Worm (Caenorhabditis elegans) whole organism, L1 larva: ENCODE results near the gene lgc-39.

Experiments
- C04F5.9 ChIP-seq: sonication (generic microtip); optimal IDR thresholded peaks from 2 replicates; lab custom pipeline; 2016; ENCODE audit warnings: missing genetic modification characterization, missing compliant biosample characterization
- C16A3.4 ChIP-seq: fragments of 150-350 bp; optimal IDR thresholded peaks from 2 replicates; lab custom pipeline; 2014; ENCODE audit warnings: missing biosample characterization, missing genetic modification characterization
- Y116A8C.19 ChIP-seq: sonication (generic microtip); optimal IDR thresholded peaks from 2 replicates; lab custom pipeline; 2016; ENCODE audit warnings: missing compliant biosample characterization, missing genetic modification characterization, borderline replicate concordance
- aha-1 ChIP-seq: fragments of 150-350 bp; optimal IDR thresholded peaks from 2 replicates; lab custom pipeline; 2014; ENCODE audit warnings: missing biosample characterization, missing genetic modification characterization
- aly-2 ChIP-seq: fragments of 150-350 bp; optimal IDR thresholded peaks from 2 replicates; lab custom pipeline; 2014; ENCODE audit warnings: missing biosample characterization, missing genetic modification characterization
- ama-1 ChIP-seq: fragments of 150-350 bp; optimal IDR thresholded peaks from 2 replicates; lab custom pipeline; 2014
- ceh-82 ChIP-seq, 3 experiments: fragments of 150-350 bp in 1 of 3; sonication (generic microtip) in 2 of 3; optimal IDR thresholded peaks; 2 replicates each; lab custom pipeline; 2014 to 2017; ENCODE audit warnings: missing biosample characterization in 3 of 3, missing genetic modification characterization in 3 of 3
- ceh-90 ChIP-seq: sonication (generic microtip); optimal IDR thresholded peaks from 2 replicates; lab custom pipeline; 2016; ENCODE audit warnings: missing genetic modification characterization, missing compliant biosample characterization
- dpl-1 ChIP-seq, 3 experiments: fragments of 150-350 bp in 2 of 3; sonication (generic microtip) in 1 of 3; optimal IDR thresholded peaks; 2 replicates each; lab custom pipeline; 2014 to 2017; ENCODE audit warnings: missing biosample characterization in 3 of 3, missing genetic modification characterization in 3 of 3, missing genetic modification reagents in 3 of 3
- dsc-1 ChIP-seq: sonication (generic microtip); optimal IDR thresholded peaks from 2 replicates; lab custom pipeline; 2016; ENCODE audit warnings: mild to moderate bottlenecking, missing genetic modification characterization, missing compliant biosample characterization
- efl-1 ChIP-seq, 4 experiments: fragments of 150-350 bp; optimal IDR thresholded peaks in 3 of 4; peaks in 1 of 4; 1 replicate in 1 of 4; 2 replicates in 3 of 4; lab custom pipeline; 2014; ENCODE audit warnings: missing biosample characterization in 2 of 4, missing genetic modification characterization in 2 of 4, missing genetic modification reagents in 2 of 4
- egl-27 ChIP-seq, 2 experiments: fragments of 150-350 bp in 1 of 2; sonication (generic microtip); optimal IDR thresholded peaks; 3 replicates each; lab custom pipeline; 2017 to 2018; ENCODE audit warnings: missing biosample characterization in 2 of 2, missing genetic modification characterization in 2 of 2, missing genetic modification reagents in 2 of 2
- elt-2 ChIP-seq: sonication (generic microtip); optimal IDR thresholded peaks from 2 replicates; lab custom pipeline; 2016; ENCODE audit warnings: missing genetic modification characterization, mild to moderate bottlenecking, inconsistent platforms, missing compliant biosample characterization, missing genetic modification reagents
- ets-5 ChIP-seq: fragments of 200-800 bp; sonication (Bioruptor generic); IDR thresholded peaks from 2 replicates; pipeline ENCODE4 v1.3.6; 2022; ENCODE audit warnings: missing genetic modification characterization, missing compliant biosample characterization
- fkh-8 ChIP-seq: sonication (generic microtip); optimal IDR thresholded peaks from 2 replicates; lab custom pipeline; 2016; ENCODE audit warnings: mild to moderate bottlenecking, missing genetic modification characterization, missing compliant biosample characterization
- fos-1 ChIP-seq: fragments of 150-350 bp; optimal IDR thresholded peaks from 2 replicates; lab custom pipeline; 2014; ENCODE audit warnings: missing biosample characterization, missing genetic modification characterization
- grh-1 ChIP-seq: fragments of 200-800 bp; sonication (Bioruptor generic); IDR thresholded peaks from 2 replicates; pipeline ENCODE4 v1.3.6; 2022; ENCODE audit warnings: missing genetic modification reagents, missing genetic modification characterization, missing compliant biosample characterization
- hlh-4 ChIP-seq: sonication (generic microtip); optimal IDR thresholded peaks from 2 replicates; lab custom pipeline; 2016; ENCODE audit warnings: mild to moderate bottlenecking, missing genetic modification characterization, missing compliant biosample characterization
- irx-1 ChIP-seq: sonication (generic microtip); optimal IDR thresholded peaks from 2 replicates; lab custom pipeline; 2016; ENCODE audit warnings: missing genetic modification characterization, missing compliant biosample characterization
- isw-1 ChIP-seq: fragments of 200-800 bp; sonication (Bioruptor generic); IDR thresholded peaks from 2 replicates; pipeline ENCODE4 v1.3.6; 2022; ENCODE audit warnings: missing genetic modification characterization, missing compliant biosample characterization
- lin-14 ChIP-seq: fragments of 200-800 bp; sonication (Bioruptor generic); optimal IDR thresholded peaks from 2 replicates; lab custom pipeline; 2018; ENCODE audit warnings: mild to moderate bottlenecking, missing genetic modification characterization, moderate library complexity, missing compliant biosample characterization
- lin-35 ChIP-seq, 2 experiments: fragments of 150-350 bp; optimal IDR thresholded peaks; 2 replicates each; lab custom pipeline; 2014; ENCODE audit warnings: missing biosample characterization in 2 of 2, missing genetic modification characterization in 2 of 2, missing genetic modification reagents in 2 of 2
- lin-39 ChIP-seq: fragments of 150-350 bp; optimal IDR thresholded peaks from 2 replicates; lab custom pipeline; 2014; ENCODE audit warnings: missing biosample characterization, missing genetic modification reagents, missing genetic modification characterization
- lsy-2 ChIP-seq, 2 experiments: fragments of 150-350 bp; optimal IDR thresholded peaks; 2 replicates each; lab custom pipeline; 2014; ENCODE audit warnings: missing biosample characterization in 2 of 2, missing genetic modification characterization in 2 of 2
- mdl-1 ChIP-seq, 2 experiments: fragments of 150-350 bp; optimal IDR thresholded peaks; 2 replicates each; lab custom pipeline; 2014 to 2017; ENCODE audit warnings: missing biosample characterization in 2 of 2, missing genetic modification characterization in 2 of 2, inconsistent platforms in 1 of 2
- mep-1 ChIP-seq: fragments of 150-350 bp; optimal IDR thresholded peaks from 2 replicates; lab custom pipeline; 2014; ENCODE audit warnings: missing biosample characterization, missing genetic modification characterization
- nhr-11 ChIP-seq: fragments of 150-350 bp; optimal IDR thresholded peaks from 2 replicates; lab custom pipeline; 2014; ENCODE audit warnings: missing biosample characterization, missing genetic modification characterization
- nhr-12 ChIP-seq: sonication (generic microtip); optimal IDR thresholded peaks from 2 replicates; lab custom pipeline; 2017; ENCODE audit warnings: missing biosample characterization, missing genetic modification characterization
- nhr-28 ChIP-seq: fragments of 150-350 bp; optimal IDR thresholded peaks from 2 replicates; lab custom pipeline; 2014; ENCODE audit warnings: missing biosample characterization, missing genetic modification characterization
- nhr-71 ChIP-seq: sonication (generic microtip); optimal IDR thresholded peaks from 2 replicates; lab custom pipeline; 2016; ENCODE audit warnings: mild to moderate bottlenecking, missing genetic modification characterization, moderate library complexity, missing compliant biosample characterization
- nhr-84 ChIP-seq: sonication (generic microtip); optimal IDR thresholded peaks from 2 replicates; lab custom pipeline; 2017; ENCODE audit warnings: missing biosample characterization, missing genetic modification characterization
- nhr-90 ChIP-seq: sonication (generic microtip); optimal IDR thresholded peaks from 2 replicates; lab custom pipeline; 2016; ENCODE audit warnings: mild to moderate bottlenecking, missing genetic modification characterization, missing compliant biosample characterization; ENCODE audit not compliant: poor library complexity
- sox-4 ChIP-seq: sonication (generic microtip); optimal IDR thresholded peaks from 2 replicates; lab custom pipeline; 2016; ENCODE audit warnings: missing genetic modification characterization, missing compliant biosample characterization
- sup-37 ChIP-seq: fragments of 200-800 bp; sonication (Bioruptor generic); optimal IDR thresholded peaks from 2 replicates; lab custom pipeline; 2018; ENCODE audit warnings: mild to moderate bottlenecking, missing genetic modification characterization, missing compliant biosample characterization
- unc-86 ChIP-seq: sonication (generic microtip); optimal IDR thresholded peaks from 2 replicates; lab custom pipeline; 2016; ENCODE audit warnings: missing genetic modification characterization, missing compliant biosample characterization
- vab-15 ChIP-seq: sonication (generic microtip); optimal IDR thresholded peaks from 2 replicates; lab custom pipeline; 2017; ENCODE audit warnings: missing genotype, mild to moderate bottlenecking, missing genetic modification characterization, missing compliant biosample characterization
- xbp-1 ChIP-seq: sonication (generic microtip); optimal IDR thresholded peaks from 2 replicates; lab custom pipeline; 2016; ENCODE audit warnings: missing genetic modification characterization, missing compliant biosample characterization
- zip-4 ChIP-seq: fragments of 200-800 bp; sonication (Bioruptor generic); optimal IDR thresholded peaks from 2 replicates; lab custom pipeline; 2018; ENCODE audit warnings: mild to moderate bottlenecking, missing genetic modification characterization, moderate library complexity, missing compliant biosample characterization
- ztf-4 ChIP-seq: fragments of 150-350 bp; optimal IDR thresholded peaks from 2 replicates; lab custom pipeline; 2014; ENCODE audit warnings: missing biosample characterization, missing genetic modification characterization

Gene lgc-39

ce11 chrV:7216016-7216415, 40.7 kb downstream of the lgc-39 start:
- TF ChIP-seq mep-1 (tag; lab: Kevin White, UChicago) (no peak), lin-39 (tag; lab: Kevin White, UChicago) (no peak), efl-1 (optimal IDR thresholded peaks at IDR 0.05; lab: Kevin White, UChicago) (peak; percentile 4 to 11), efl-1 (GFP tag; optimal IDR thresholded peaks at IDR 0.05 in 1 of 2; lab: Kevin White, UChicago) (no peak), aha-1 (tag; lab: Kevin White, UChicago) (no peak), irx-1 (tag; lab: Kevin White, UChicago) (no peak), ceh-82 (tag; optimal IDR thresholded peaks at IDR 0.05; lab: Kevin White, UChicago) (peak in 1 of 3 experiments; percentile 19), grh-1 (GFP tag; lab: Robert Waterston, UW) (no peak), unc-86 (tag; lab: Kevin White, UChicago) (peak; percentile 1), fkh-8 (tag; lab: Kevin White, UChicago) (no peak), xbp-1 (no peak), sup-37 (no peak), ceh-90 (tag; lab: Kevin White, UChicago) (no peak), dpl-1 (GFP tag; optimal IDR thresholded peaks at IDR 0.05; lab: Kevin White, UChicago) (peak in 1 of 3 experiments; percentile 0), nhr-12 (tag; lab: Kevin White, UChicago) (no peak), C04F5.9 (tag; lab: Kevin White, UChicago) (no peak), lsy-2 (tag; optimal IDR thresholded peaks at IDR 0.05; lab: Kevin White, UChicago) (peak in 1 of 2 experiments; percentile 22), elt-2 (no peak), egl-27 (tag; optimal IDR thresholded peaks at IDR 0.05; lab: Kevin White, UChicago) (no peak), isw-1 (GFP tag; lab: Robert Waterston, UW) (peak; percentile 20), fos-1 (no peak), C16A3.4 (tag; lab: Kevin White, UChicago) (no peak), zip-4 (GFP tag; lab: Kevin White, UChicago) (no peak), Y116A8C.19 (tag; lab: Kevin White, UChicago) (no peak), lin-14 (GFP tag; lab: Kevin White, UChicago) (peak; percentile 54), mdl-1 (tag; optimal IDR thresholded peaks at IDR 0.05; lab: Kevin White, UChicago) (no peak), aly-2 (tag; lab: Kevin White, UChicago) (no peak)

DNA sequence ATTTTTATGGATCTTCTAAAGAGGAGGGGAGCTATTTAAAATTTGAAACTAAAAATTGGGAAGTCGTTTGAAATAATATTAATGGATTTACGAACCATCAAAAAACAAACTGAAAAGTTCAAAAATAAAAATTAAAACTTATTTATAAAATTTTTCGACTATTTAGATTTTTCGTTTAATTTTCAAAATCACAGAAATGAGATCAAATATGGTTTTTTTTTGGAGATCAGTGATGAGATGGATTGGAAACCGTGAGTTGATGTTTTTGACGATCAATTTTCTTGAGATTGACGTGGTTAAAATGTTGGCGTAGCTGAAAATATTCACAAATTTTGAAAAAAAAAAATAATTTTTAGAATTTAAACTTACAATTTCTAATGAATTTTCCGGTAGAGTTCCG, 43.7 kb downstream of the lgc-39 start, which contains the start of gene C13F10.5:
TSS of gene C13F10.5 (minus strand) at position 101 of the 400 bp plus-strand sequence.
- TF ChIP-seq ama-1 (lab: Kevin White, UChicago) = no peak
- TF ChIP-seq hlh-4 (tag; lab: Kevin White, UChicago) = no peak
- no peak for TF ChIP-seq ztf-4 (tag; lab: Kevin White, UChicago)
- no peak for TF ChIP-seq sox-4
- no peak for TF ChIP-seq mdl-1 (tag; optimal IDR thresholded peaks at IDR 0.05; lab: Kevin White, UChicago)
- TF ChIP-seq nhr-84 (tag; lab: Kevin White, UChicago) = no peak
- TF ChIP-seq sup-37 = no peak
- no peak for TF ChIP-seq nhr-90 (tag; lab: Kevin White, UChicago)
- no peak for TF ChIP-seq fkh-8 (tag; lab: Kevin White, UChicago)
- no peak for TF ChIP-seq vab-15 (tag; lab: Kevin White, UChicago)
- TF ChIP-seq lin-35 (GFP tag; optimal IDR thresholded peaks at IDR 0.05; lab: Kevin White, UChicago) = no peak
- no peak for TF ChIP-seq ets-5
- TF ChIP-seq nhr-11 = no peak
- TF ChIP-seq lsy-2 (tag; optimal IDR thresholded peaks at IDR 0.05; lab: Kevin White, UChicago) = no peak
- no peak for TF ChIP-seq dsc-1 (tag; lab: Kevin White, UChicago)
- TF ChIP-seq nhr-71 (tag; lab: Kevin White, UChicago) = no peak
- no peak for TF ChIP-seq nhr-28 (tag; lab: Kevin White, UChicago)
- TF ChIP-seq unc-86 (tag; lab: Kevin White, UChicago) = no peak
